Fruit fly (Drosophila melanogaster): ENCODE measurements around the gene Pgant2.

DNA sequence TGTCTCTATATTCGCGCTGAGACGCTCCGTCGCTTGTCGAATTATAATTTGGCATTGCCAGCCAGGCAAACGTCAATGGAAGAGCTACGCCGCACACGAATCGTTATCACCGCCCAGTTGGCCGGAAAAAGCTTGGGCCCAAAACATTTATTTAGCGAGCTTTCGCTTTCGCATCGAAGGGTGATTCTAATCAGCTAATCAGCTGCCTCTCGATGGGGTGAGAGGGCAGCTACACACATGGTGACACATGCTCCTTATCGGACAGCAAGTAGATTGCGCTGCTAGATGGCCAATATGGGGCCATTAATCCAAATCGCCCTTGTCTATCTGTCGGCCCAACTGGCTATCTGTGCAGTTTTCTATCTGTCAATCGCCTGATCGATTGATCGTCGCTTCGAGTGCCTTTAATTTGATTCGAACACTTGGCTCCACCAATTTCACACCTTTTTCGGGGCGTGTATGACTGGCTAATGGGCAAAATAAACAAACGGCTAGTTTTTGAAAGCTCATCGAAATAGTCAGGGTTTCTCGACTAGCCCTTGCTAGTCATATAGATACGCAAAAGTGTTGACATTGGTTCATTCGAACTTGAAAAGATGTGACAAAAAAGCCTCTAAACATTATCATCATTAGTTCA lies 60.4 kb downstream of the Pgant2 start:
- TF ChIP-seq Sox15 (GFP tag; optimal IDR thresholded peaks at IDR 0.05) (no peak), topi (GFP tag; optimal IDR thresholded peaks at IDR 0.05) (no peak), CG34406 (GFP tag; optimal IDR thresholded peaks at IDR 0.05) (no peak), Eip78C (GFP tag) (no peak), fd85E (GFP tag; optimal IDR thresholded peaks at IDR 0.05) (no peak), ss (GFP tag; optimal IDR thresholded peaks at IDR 0.05) (no peak), Sox102F (GFP tag; optimal IDR thresholded peaks at IDR 0.05) (no peak), pdm3 (GFP tag; optimal IDR thresholded peaks at IDR 0.05) (no peak), Blimp-1 (GFP tag; optimal IDR thresholded peaks at IDR 0.05) (no peak), CG9139 (GFP tag; optimal IDR thresholded peaks at IDR 0.05) (no peak), CG6276 (GFP tag; optimal IDR thresholded peaks at IDR 0.05) (no peak), svp (GFP tag) (no peak)
